In the genomic region with DNA sequence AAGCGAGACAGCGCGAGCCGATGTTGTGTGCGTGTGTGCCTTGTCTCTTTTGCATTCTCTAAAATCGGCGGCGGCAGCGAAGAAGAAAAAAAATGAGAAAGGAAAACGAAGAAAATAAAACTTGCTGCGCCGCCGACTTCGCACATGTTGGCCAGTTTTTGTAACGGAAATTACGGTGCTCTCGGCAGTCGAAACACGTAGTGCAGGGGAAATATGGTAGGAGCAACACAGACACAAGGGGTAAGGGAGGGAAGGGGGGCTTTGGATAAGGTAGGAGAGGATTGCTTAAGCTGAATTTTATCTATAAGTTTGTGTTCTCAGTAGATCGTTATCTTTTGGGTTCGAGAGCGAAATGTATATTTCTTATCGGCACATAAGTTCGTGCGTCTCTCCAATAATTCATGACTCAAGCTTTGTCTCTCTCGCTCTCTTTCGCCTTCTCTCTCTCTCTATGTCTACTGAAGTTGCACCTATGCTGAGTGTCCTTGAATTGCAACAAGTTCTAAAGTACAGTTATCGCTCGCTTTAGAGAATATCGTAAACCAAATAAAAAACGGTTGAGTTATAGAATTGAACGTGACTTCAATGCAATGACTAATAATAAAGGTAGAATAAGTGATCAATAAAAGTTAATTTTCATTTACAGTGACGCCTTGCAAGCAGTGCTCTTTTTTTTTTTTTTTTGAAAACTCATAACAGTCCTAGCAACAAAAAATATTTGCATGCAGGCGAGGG, we compare ENCODE assay signal across 5 fruit fly cellular contexts.
TF ChIP-seq lines count a peak whose summit lies in the region.

No protein-coding gene starts in this region.

- TF ChIP-seq CTCF in whole organism, embryonic (GFP tag; optimal IDR thresholded peaks at IDR 0.05; lab: Kevin White, UChicago): no peak

TF ChIP-seq in whole organism, adult, 20 proteins besides CTCF, POLR2A, EP300 and RAD21:
- TF ChIP-seq pad (GFP tag; optimal IDR thresholded peaks at IDR 0.05; lab: Kevin White, UChicago) (peak; percentile 84), kay (GFP tag; lab: Kevin White, UChicago; ENCODE audit: borderline replicate concordance) (peak; percentile 51), bab1 (GFP tag; optimal IDR thresholded peaks at IDR 0.05; lab: Kevin White, UChicago) (peak; percentile 3), Crg-1 (GFP tag; optimal IDR thresholded peaks at IDR 0.05; lab: Kevin White, UChicago) (no peak), ovo (GFP tag; optimal IDR thresholded peaks at IDR 0.05; lab: Kevin White, UChicago) (peak; percentile 19)
TF ChIP-seq in whole organism, adult: peak in this region for 4.

TF ChIP-seq in whole organism, embryonic, 481 proteins besides CTCF, POLR2A, EP300 and RAD21 (continues in another document):
- no peak for TF ChIP-seq CG4424 (GFP tag; optimal IDR thresholded peaks at IDR 0.05; lab: Kevin White, UChicago)
- no peak for TF ChIP-seq Atf-2 (GFP tag; optimal IDR thresholded peaks at IDR 0.05; lab: Kevin White, UChicago)
- peak; percentile 47 for TF ChIP-seq grau (tag; optimal IDR thresholded peaks at IDR 0.05; lab: Kevin White, UChicago)
- TF ChIP-seq sqz (GFP tag; optimal IDR thresholded peaks at IDR 0.05; lab: Kevin White, UChicago): peak; percentile 47
- TF ChIP-seq Trl (optimal IDR thresholded peaks at IDR 0.05; lab: Kevin White, UChicago): peak; percentile 53 to 67
- no peak for TF ChIP-seq Trl (GFP tag; optimal IDR thresholded peaks at IDR 0.05; lab: Kevin White, UChicago)
- no peak for TF ChIP-seq CG3847 (GFP tag; IDR thresholded peaks at IDR 0.05; lab: Robert Waterston, UW)
- no peak for TF ChIP-seq CG17829 (tag; optimal IDR thresholded peaks at IDR 0.05; lab: Kevin White, UChicago)
- peak; percentile 59 for TF ChIP-seq grn (GFP tag; optimal IDR thresholded peaks at IDR 0.05; lab: Kevin White, UChicago)
- peak; percentile 51 for TF ChIP-seq nom (GFP tag; optimal IDR thresholded peaks at IDR 0.05; lab: Kevin White, UChicago)
- TF ChIP-seq Nf-YC (tag; optimal IDR thresholded peaks at IDR 0.05; lab: Kevin White, UChicago): no peak
- peak; percentile 4 for TF ChIP-seq pros (GFP tag; optimal IDR thresholded peaks at IDR 0.05; lab: Kevin White, UChicago)
- TF ChIP-seq CG2712 (tag; optimal IDR thresholded peaks at IDR 0.05; lab: Kevin White, UChicago): no peak
- peak; percentile 12 for TF ChIP-seq Med (GFP tag; lab: Kevin White, UChicago)
- TF ChIP-seq HLH54F (GFP tag; optimal IDR thresholded peaks at IDR 0.05; lab: Kevin White, UChicago): no peak
- TF ChIP-seq row (GFP tag; IDR thresholded peaks at IDR 0.05; lab: Robert Waterston, UW): peak; percentile 43
- TF ChIP-seq crol (GFP tag; IDR thresholded peaks at IDR 0.05; lab: Robert Waterston, UW): peak; percentile 85
- peak; percentile 31 for TF ChIP-seq Drgx (GFP tag; IDR thresholded peaks at IDR 0.05; lab: Robert Waterston, UW)
- peak in 1 of 2 experiments; percentile 5 for TF ChIP-seq bsh (GFP tag; optimal IDR thresholded peaks at IDR 0.05; lab: Kevin White, UChicago)
- peak; percentile 36 for TF ChIP-seq CG11504 (tag; optimal IDR thresholded peaks at IDR 0.05; lab: Kevin White, UChicago)

TF ChIP-seq in whole organism, prepupa, 60 proteins besides CTCF, POLR2A, EP300 and RAD21 (continues in another document):
- peak; percentile 14 for TF ChIP-seq achi (GFP tag; optimal IDR thresholded peaks at IDR 0.05; lab: Kevin White, UChicago)
- TF ChIP-seq dac (GFP tag; optimal IDR thresholded peaks at IDR 0.05; lab: Kevin White, UChicago): no peak
- TF ChIP-seq CG11294 (GFP tag; IDR thresholded peaks at IDR 0.05; lab: Robert Waterston, UW): no peak
- TF ChIP-seq Sox102F (GFP tag; optimal IDR thresholded peaks at IDR 0.05; lab: Kevin White, UChicago): no peak
- no peak for TF ChIP-seq CG8319 (GFP tag; optimal IDR thresholded peaks at IDR 0.05; lab: Kevin White, UChicago)
- no peak for TF ChIP-seq lz (GFP tag; optimal IDR thresholded peaks at IDR 0.05; lab: Kevin White, UChicago)
- TF ChIP-seq vri (GFP tag; optimal IDR thresholded peaks at IDR 0.05; lab: Kevin White, UChicago): no peak
- TF ChIP-seq Eip75B (GFP tag; optimal IDR thresholded peaks at IDR 0.05; lab: Kevin White, UChicago): no peak
- no peak for TF ChIP-seq Sox15 (GFP tag; optimal IDR thresholded peaks at IDR 0.05; lab: Kevin White, UChicago)
- TF ChIP-seq fd85E (GFP tag; optimal IDR thresholded peaks at IDR 0.05; lab: Kevin White, UChicago): no peak
- no peak for TF ChIP-seq Hr38 (GFP tag; optimal IDR thresholded peaks at IDR 0.05; lab: Kevin White, UChicago)
- TF ChIP-seq CG34406 (GFP tag; optimal IDR thresholded peaks at IDR 0.05; lab: Kevin White, UChicago): no peak
- no peak for TF ChIP-seq cyc (GFP tag; optimal IDR thresholded peaks at IDR 0.05; lab: Kevin White, UChicago)
- TF ChIP-seq CG15336 (GFP tag; IDR thresholded peaks at IDR 0.05; lab: Robert Waterston, UW): no peak
- TF ChIP-seq CG6792 (GFP tag; optimal IDR thresholded peaks at IDR 0.05; lab: Kevin White, UChicago): no peak
- TF ChIP-seq Hr39 (GFP tag; optimal IDR thresholded peaks at IDR 0.05; lab: Kevin White, UChicago): no peak
- TF ChIP-seq Ets96B (tag; optimal IDR thresholded peaks at IDR 0.05; lab: Kevin White, UChicago): peak; percentile 11
- peak; percentile 41; the same call in 2 of the 3 replicates for TF ChIP-seq CG8119 (GFP tag; IDR thresholded peaks at IDR 0.05; lab: Robert Waterston, UW)
- TF ChIP-seq Hr4 (GFP tag; optimal IDR thresholded peaks at IDR 0.05; lab: Kevin White, UChicago): no peak
- peak; percentile 24 for TF ChIP-seq CG10669 (GFP tag; optimal IDR thresholded peaks at IDR 0.05; lab: Kevin White, UChicago)
- peak; percentile 26 for TF ChIP-seq OdsH (GFP tag; optimal IDR thresholded peaks at IDR 0.05; lab: Kevin White, UChicago)

TF ChIP-seq in whole organism, pupa, 21 proteins besides CTCF, POLR2A, EP300 and RAD21:
- peak; percentile 44; the same call in 1 of the 2 replicates for TF ChIP-seq Ets98B (GFP tag; IDR thresholded peaks at IDR 0.05; lab: Robert Waterston, UW)
- TF ChIP-seq EcR (GFP tag; optimal IDR thresholded peaks at IDR 0.05; lab: Kevin White, UChicago): peak; percentile 25
- TF ChIP-seq CG13204 (GFP tag; optimal IDR thresholded peaks at IDR 0.05; lab: Kevin White, UChicago): peak; percentile 18
- TF ChIP-seq CG34367 (tag; optimal IDR thresholded peaks at IDR 0.05; lab: Kevin White, UChicago): peak; percentile 9
- TF ChIP-seq gl (tag; optimal IDR thresholded peaks at IDR 0.05; lab: Kevin White, UChicago): no peak
- no peak for TF ChIP-seq rn (GFP tag; IDR thresholded peaks at IDR 0.05; lab: Robert Waterston, UW)
- no peak for TF ChIP-seq D1 (tag; optimal IDR thresholded peaks at IDR 0.05; lab: Kevin White, UChicago)
- no peak for TF ChIP-seq Snoo (tag; optimal IDR thresholded peaks at IDR 0.05; lab: Kevin White, UChicago)
- TF ChIP-seq CG14655 (GFP tag; optimal IDR thresholded peaks at IDR 0.05; lab: Kevin White, UChicago): peak; percentile 33
- TF ChIP-seq CG4496 (GFP tag; IDR thresholded peaks at IDR 0.05; lab: Robert Waterston, UW): peak; percentile 70; the same call in 2 of the 3 replicates
- no peak for TF ChIP-seq Pif1A (GFP tag; optimal IDR thresholded peaks at IDR 0.05; lab: Kevin White, UChicago)
- no peak for TF ChIP-seq CG8301 (tag; optimal IDR thresholded peaks at IDR 0.05; lab: Kevin White, UChicago)
- TF ChIP-seq CG12605 (GFP tag; IDR thresholded peaks at IDR 0.05; lab: Robert Waterston, UW): peak; percentile 39; the same call in 1 of the 2 replicates
- TF ChIP-seq Pif1B (GFP tag; optimal IDR thresholded peaks at IDR 0.05; lab: Kevin White, UChicago): no peak
- peak; percentile 27 for TF ChIP-seq CG8159 (tag; optimal IDR thresholded peaks at IDR 0.05; lab: Kevin White, UChicago)
- TF ChIP-seq CG17806 (tag; optimal IDR thresholded peaks at IDR 0.05; lab: Kevin White, UChicago): peak; percentile 11
- TF ChIP-seq CG15710 (tag; optimal IDR thresholded peaks at IDR 0.05; lab: Kevin White, UChicago): peak; percentile 27
- no peak for TF ChIP-seq CG32121 (GFP tag; IDR thresholded peaks at IDR 0.05; lab: Robert Waterston, UW)
- peak; percentile 12 for TF ChIP-seq CG9948 (tag; optimal IDR thresholded peaks at IDR 0.05; lab: Kevin White, UChicago)
- peak; percentile 42; the same call in 1 of the 3 replicates for TF ChIP-seq fd96Ca (GFP tag; IDR thresholded peaks at IDR 0.05; lab: Robert Waterston, UW)
- no peak for TF ChIP-seq CG10348 (GFP tag; IDR thresholded peaks at IDR 0.05; lab: Robert Waterston, UW)

TF ChIP-seq in whole organism, wandering third instar larva, 38 proteins besides CTCF, POLR2A, EP300 and RAD21:
- TF ChIP-seq Mio (GFP tag; optimal IDR thresholded peaks at IDR 0.05; lab: Kevin White, UChicago) (no peak), psq (GFP tag; optimal IDR thresholded peaks at IDR 0.05; lab: Kevin White, UChicago) (peak; percentile 4), rgr (GFP tag; optimal IDR thresholded peaks at IDR 0.05; lab: Kevin White, UChicago) (no peak)
